Worm (Caenorhabditis elegans): ENCODE measurements around the gene R10E4.9.

The R10E4.9 gene

DNA sequence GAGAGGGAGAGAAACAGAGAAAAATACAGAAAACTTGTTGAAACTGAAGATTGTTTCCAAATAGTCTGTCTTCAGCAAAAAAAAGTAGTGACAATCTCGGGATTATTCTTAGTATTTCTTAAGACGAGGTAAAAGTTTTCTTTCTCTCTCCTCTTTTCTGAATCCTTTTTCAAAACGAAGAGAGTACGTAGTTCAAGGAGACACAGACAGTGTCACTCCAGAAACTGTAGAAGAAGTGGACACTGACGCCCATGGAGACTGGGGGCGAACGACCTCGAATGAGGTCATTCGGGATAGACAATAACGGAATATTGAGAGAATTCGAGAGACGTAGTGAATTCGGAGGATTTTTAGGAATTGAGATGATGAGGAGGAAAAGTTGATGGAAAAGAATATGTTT is 28.8 kb upstream of the R10E4.9 start, which contains the start of gene gly-6:
gly-6 (minus strand) TSS at position 245 of the 400 bp plus-strand sequence.
- TF ChIP-seq lin-39 (tag; optimal IDR thresholded peaks at IDR 0.05), result no peak
- TF ChIP-seq nhr-25 (tag; optimal IDR thresholded peaks at IDR 0.05), result peak; percentile 61

DNA sequence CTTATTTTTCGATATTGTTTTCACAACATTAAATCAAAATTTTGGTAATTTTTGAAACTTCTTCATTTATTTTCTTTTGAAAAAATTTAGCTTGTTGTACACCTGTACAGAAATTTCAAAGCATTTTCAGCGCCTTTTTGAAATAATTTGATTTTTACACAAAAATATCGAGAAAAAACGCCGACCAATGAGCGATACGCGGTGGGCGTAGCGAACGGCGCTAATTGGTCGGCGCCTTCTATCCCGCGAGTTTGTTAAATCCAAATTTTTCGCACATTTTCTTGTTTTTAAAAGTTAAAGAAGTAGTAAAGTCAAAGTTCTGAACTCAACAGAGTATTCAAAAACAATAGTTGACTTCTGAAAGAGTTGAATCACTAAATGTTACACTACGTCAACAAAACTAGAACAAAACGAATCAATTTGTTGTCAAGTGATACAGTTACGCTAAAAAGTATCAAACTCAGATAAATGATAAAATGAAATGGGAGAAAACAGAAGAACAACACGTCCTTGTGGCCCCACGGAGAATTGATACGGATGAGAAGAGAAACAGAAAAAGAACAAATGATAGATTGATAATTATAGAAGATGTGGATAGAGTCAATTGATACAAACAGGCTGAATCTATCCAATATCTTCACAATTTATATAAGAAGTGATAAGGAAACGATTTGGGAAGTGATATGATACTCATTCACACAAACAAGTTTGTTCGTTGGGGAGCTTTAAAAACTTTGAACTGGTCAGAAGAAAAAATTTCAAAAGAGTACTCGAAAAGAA is 26.2 kb upstream of the R10E4.9 start:
- TF ChIP-seq crh-2 (tag; optimal IDR thresholded peaks at IDR 0.05) (peak; percentile 12), blmp-1 (tag; optimal IDR thresholded peaks at IDR 0.05; ENCODE audit: insufficient read depth) (peak; percentile 66), nhr-25 (tag; optimal IDR thresholded peaks at IDR 0.05) (peak; percentile 26), gmeb-1 (tag; optimal IDR thresholded peaks at IDR 0.05) (no peak), alr-1 (tag; optimal IDR thresholded peaks at IDR 0.05) (no peak), aly-2 (tag; optimal IDR thresholded peaks at IDR 0.05) (no peak), ZK546.5 (tag; optimal IDR thresholded peaks at IDR 0.05) (no peak), fos-1 (tag; optimal IDR thresholded peaks at IDR 0.05) (peak; percentile 33), lin-39 (tag; optimal IDR thresholded peaks at IDR 0.05) (no peak), nhr-21 (tag; optimal IDR thresholded peaks at IDR 0.05) (peak; percentile 38), unc-55 (GFP tag; optimal IDR thresholded peaks at IDR 0.05) (no peak)

DNA sequence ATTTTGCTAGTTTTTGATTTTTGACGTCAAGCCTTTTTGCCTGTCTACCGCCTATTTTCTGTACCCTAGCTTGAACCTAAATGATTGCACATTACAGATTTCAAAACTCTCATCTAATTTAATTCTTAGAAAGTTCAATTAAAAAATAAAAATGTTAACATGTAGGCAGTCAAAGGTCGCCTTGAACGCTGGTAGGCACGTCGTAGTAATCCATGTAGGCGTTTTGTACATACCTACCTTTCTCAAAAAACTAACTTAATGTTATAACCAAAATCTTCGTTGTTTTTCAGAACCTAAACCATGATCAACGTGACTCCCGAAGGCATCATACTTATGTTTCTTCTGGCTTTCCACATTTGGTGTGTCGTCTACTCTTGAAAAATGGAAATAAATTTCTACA is 21.7 kb upstream of the R10E4.9 start, which contains the start of gene H38K22.9:
H38K22.9 (plus strand) TSS at position 301 of the 400 bp plus-strand sequence.
- no peak for TF ChIP-seq Y55F3AM.14 (GFP tag; optimal IDR thresholded peaks at IDR 0.05)
- no peak for TF ChIP-seq nhr-10 (tag; optimal IDR thresholded peaks at IDR 0.05)
- no peak for TF ChIP-seq dmd-4 (tag; optimal IDR thresholded peaks at IDR 0.05)
- no peak for TF ChIP-seq egl-27 (tag; optimal IDR thresholded peaks at IDR 0.05)
- no peak for TF ChIP-seq fos-1 (tag; optimal IDR thresholded peaks at IDR 0.05)
- TF ChIP-seq nhr-21 (tag; optimal IDR thresholded peaks at IDR 0.05), result no peak
- TF ChIP-seq nhr-6 (tag; optimal IDR thresholded peaks at IDR 0.05), result no peak
- TF ChIP-seq ZK546.5 (tag; optimal IDR thresholded peaks at IDR 0.05), result no peak
- no peak for TF ChIP-seq ztf-1 (GFP tag; conservative IDR thresholded peaks at IDR 0.05)
- TF ChIP-seq ztf-4 (tag; optimal IDR thresholded peaks at IDR 0.05), result no peak

- TF ChIP-seq F13H6.1 (tag; optimal IDR thresholded peaks at IDR 0.05) (peak; percentile 70), lin-39 (tag; optimal IDR thresholded peaks at IDR 0.05) (no peak), crh-2 (tag; optimal IDR thresholded peaks at IDR 0.05) (peak; percentile 31), C34F6.9 (tag; optimal IDR thresholded peaks at IDR 0.05) (peak; percentile 79), lsy-2 (tag; optimal IDR thresholded peaks at IDR 0.05) (peak in 1 of 2 experiments; percentile 54), elt-1 (tag; optimal IDR thresholded peaks at IDR 0.05) (no peak), sma-9 (GFP tag; optimal IDR thresholded peaks at IDR 0.05) (peak; percentile 43), sma-9 (tag; optimal IDR thresholded peaks at IDR 0.05) (no peak), nhr-129 (tag; optimal IDR thresholded peaks at IDR 0.05) (peak; percentile 6), mab-5 (tag; optimal IDR thresholded peaks at IDR 0.05) (peak; percentile 72), sem-4 (tag; optimal IDR thresholded peaks at IDR 0.05) (peak; percentile 5), sma-3 (GFP tag; optimal IDR thresholded peaks at IDR 0.05) (no peak), zag-1 (tag; optimal IDR thresholded peaks at IDR 0.05) (peak; percentile 1), unc-55 (GFP tag; optimal IDR thresholded peaks at IDR 0.05) (peak; percentile 85)
These were observed 20.9 kb upstream of the R10E4.9 start for ce11 chrIII:4323120-4323519.

- TF ChIP-seq unc-55 (GFP tag; optimal IDR thresholded peaks at IDR 0.05), result no peak
These were observed 19.2 kb upstream of the R10E4.9 start, which contains the start of gene H38K22.7 for ce11 chrIII:4321399-4321798. Gene H38K22.7, plus strand, starts transcription at chrIII:4321699.

ce11 chrIII:4320113-4320512 is 17.9 kb upstream of the R10E4.9 start, which contains the start of gene H38K22.6:
Gene H38K22.6, plus strand, starts transcription at chrIII:4320413.
- TF ChIP-seq blmp-1 (tag; optimal IDR thresholded peaks at IDR 0.05; ENCODE audit: insufficient read depth) (no peak), elt-1 (tag; optimal IDR thresholded peaks at IDR 0.05) (no peak), fos-1 (tag; optimal IDR thresholded peaks at IDR 0.05) (no peak), nhr-237 (tag; optimal IDR thresholded peaks at IDR 0.05) (no peak), ceh-82 (tag; optimal IDR thresholded peaks at IDR 0.05) (no peak), C34F6.9 (tag; optimal IDR thresholded peaks at IDR 0.05) (no peak), lin-11 (tag; optimal IDR thresholded peaks at IDR 0.05) (no peak), nhr-77 (tag; optimal IDR thresholded peaks at IDR 0.05) (no peak), ceh-16 (tag; optimal IDR thresholded peaks at IDR 0.05) (no peak), nhr-10 (tag; optimal IDR thresholded peaks at IDR 0.05) (no peak), ztf-4 (tag; optimal IDR thresholded peaks at IDR 0.05) (no peak), nhr-23 (tag; optimal IDR thresholded peaks at IDR 0.05) (no peak), unc-55 (GFP tag; optimal IDR thresholded peaks at IDR 0.05) (no peak), nhr-129 (tag; optimal IDR thresholded peaks at IDR 0.05) (no peak)

Measured in whole organism, L2 larva.